Worm (Caenorhabditis elegans): ENCODE data around the gene srd-41.

DNA sequence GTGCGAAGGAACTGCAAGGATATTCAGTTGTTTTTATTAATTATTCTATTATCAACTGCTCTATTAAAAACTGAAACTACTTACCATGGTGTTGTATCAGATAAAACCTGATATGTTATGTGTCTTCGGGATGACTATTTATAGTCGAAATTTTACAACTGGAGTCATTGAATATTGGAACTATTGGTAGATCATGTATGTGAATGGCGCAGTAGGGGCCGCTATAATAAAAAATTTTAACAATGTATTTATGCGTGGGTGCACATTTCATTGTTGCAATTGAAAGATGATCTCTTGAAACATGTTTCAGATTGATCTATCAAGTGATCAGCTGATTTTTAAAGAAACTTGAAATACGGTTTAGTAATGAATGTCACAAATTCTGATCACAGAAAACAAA is 32.4 kb downstream of the srd-41 start, which contains the start of gene nspc-14:
- TF ChIP-seq snpc-4 (tag; optimal IDR thresholded peaks at IDR 0.05) (no peak), egl-27 (tag; optimal IDR thresholded peaks at IDR 0.05) (no peak), nhr-237 (tag; optimal IDR thresholded peaks at IDR 0.05) (no peak), ama-1 (optimal IDR thresholded peaks at IDR 0.05) (no peak), ceh-16 (tag; optimal IDR thresholded peaks at IDR 0.05) (no peak), R02D3.7 (tag; optimal IDR thresholded peaks at IDR 0.05) (no peak)

All from whole organism, L2 larva.